Worm (Caenorhabditis elegans) whole organism, L4 larva: ENCODE results near the gene ugt-15.

Experiments used
- ZK546.5 ChIP-seq, 2 experiments: sonication (generic microtip); optimal IDR thresholded peaks; 2 replicates each; lab custom pipeline; 2017; ENCODE audit warnings: missing biosample characterization in 2 of 2, missing genetic modification characterization in 2 of 2
- ceh-28 ChIP-seq: fragments of 150-350 bp; optimal IDR thresholded peaks from 2 replicates; lab custom pipeline; 2014; ENCODE audit warnings: missing biosample characterization, missing genetic modification reagents, missing genetic modification characterization
- ceh-82 ChIP-seq: sonication (generic microtip); optimal IDR thresholded peaks from 2 replicates; lab custom pipeline; 2017; ENCODE audit warnings: missing biosample characterization, missing genetic modification characterization
- gei-8 ChIP-seq: fragments of 200-800 bp; sonication (Bioruptor generic); optimal IDR thresholded peaks from 2 replicates; lab custom pipeline; 2018; ENCODE audit warnings: mild to moderate bottlenecking, missing genetic modification characterization, missing compliant biosample characterization
- jun-1 ChIP-seq: fragments of 150-350 bp; optimal IDR thresholded peaks from 2 replicates; lab custom pipeline; 2014; ENCODE audit warnings: missing biosample characterization, missing genetic modification reagents, missing genetic modification characterization
- lin-13 ChIP-seq: fragments of 150-350 bp; optimal IDR thresholded peaks from 2 replicates; lab custom pipeline; 2014; ENCODE audit warnings: missing biosample characterization, missing genetic modification reagents, missing genetic modification characterization
- mdt-29 ChIP-seq: fragments of 200-800 bp; sonication (Bioruptor generic); IDR thresholded peaks from 2 replicates; pipeline ENCODE4 v1.3.6; 2022; ENCODE audit warnings: missing genetic modification reagents, missing genetic modification characterization, missing compliant biosample characterization
- nhr-11 ChIP-seq: fragments of 150-350 bp; optimal IDR thresholded peaks from 2 replicates; lab custom pipeline; 2014; ENCODE audit warnings: missing biosample characterization, missing genetic modification characterization
- nhr-237 ChIP-seq: sonication (generic microtip); optimal IDR thresholded peaks from 2 replicates; lab custom pipeline; 2017; ENCODE audit warnings: missing biosample characterization, missing genetic modification characterization
- pha-4 ChIP-seq, 2 experiments: fragments of 150-350 bp in 1 of 2; fragments of 200-800 bp in 1 of 2; sonication (Bioruptor generic) in 1 of 2; IDR thresholded peaks in 1 of 2; optimal IDR thresholded peaks in 1 of 2; 2 replicates each; pipeline versions ENCODE4 v1.3.6 to Lab custom; 2014 to 2022; ENCODE audit warnings: missing genetic modification characterization in 2 of 2, missing genetic modification reagents in 2 of 2, missing biosample characterization in 1 of 2, missing compliant biosample characterization in 1 of 2
- sdz-12 ChIP-seq: fragments of 200-800 bp; sonication (Bioruptor generic); optimal IDR thresholded peaks from 2 replicates; lab custom pipeline; 2018; ENCODE audit warnings: mild to moderate bottlenecking, missing genetic modification characterization, missing compliant biosample characterization
- unc-62 ChIP-seq, 3 experiments: fragments of 150-350 bp in 1 of 3; sonication (generic microtip); optimal IDR thresholded peaks in 2 of 3; peaks in 1 of 3; 1 replicate in 1 of 3; 2 replicates in 2 of 3; lab custom pipeline; 2014 to 2017; ENCODE audit warnings: missing biosample characterization in 3 of 3, missing genetic modification characterization in 3 of 3, missing genetic modification reagents in 3 of 3, missing genotype in 1 of 3

DNA sequence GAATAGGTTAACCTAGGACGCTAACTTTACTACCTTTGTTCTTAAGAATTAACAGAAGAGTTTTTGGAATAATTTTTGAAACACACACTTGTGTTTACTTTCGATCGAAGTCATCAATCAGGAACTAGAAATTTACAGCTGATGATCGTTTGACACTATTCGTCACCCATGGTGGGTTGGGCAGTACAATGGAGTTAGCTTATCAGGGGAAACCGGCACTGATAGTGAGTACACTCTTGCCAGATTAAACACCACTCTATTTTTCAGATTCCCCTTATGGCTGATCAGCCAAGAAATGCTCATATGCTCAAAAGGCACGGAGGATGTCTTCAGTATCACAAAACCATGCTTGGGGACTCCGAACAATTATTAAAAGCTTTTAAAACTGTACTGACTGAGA lies 5.3 kb upstream of the ugt-15 start:
- no peak for TF ChIP-seq sdz-12
- TF ChIP-seq gei-8 (GFP tag; lab: Kevin White, UChicago), result no peak
- TF ChIP-seq ceh-28 (tag; lab: Kevin White, UChicago), result no peak
- no peak for TF ChIP-seq mdt-29
- TF ChIP-seq unc-62 (GFP tag; optimal IDR thresholded peaks at IDR 0.05 in 1 of 2; lab: Kevin White, UChicago), result no peak
- TF ChIP-seq unc-62 (tag; optimal IDR thresholded peaks at IDR 0.05; lab: Kevin White, UChicago), result no peak
- no peak for TF ChIP-seq ceh-82 (tag; lab: Kevin White, UChicago)
- no peak for TF ChIP-seq lin-13 (GFP tag; lab: Kevin White, UChicago)
- no peak for TF ChIP-seq pha-4 (GFP tag; IDR thresholded peaks at IDR 0.05; lab: Robert Waterston, UW)
- no peak for TF ChIP-seq pha-4 (tag; optimal IDR thresholded peaks at IDR 0.05; lab: Kevin White, UChicago)
- TF ChIP-seq nhr-11 (tag; lab: Kevin White, UChicago), result no peak
- TF ChIP-seq ZK546.5 (tag; optimal IDR thresholded peaks at IDR 0.05; lab: Kevin White, UChicago), result no peak
- no peak for TF ChIP-seq jun-1 (tag; lab: Kevin White, UChicago)
- no peak for TF ChIP-seq nhr-237
